Worm (Caenorhabditis elegans) whole organism, L4/young adult: ENCODE measurements around the gene T05B9.2.
A peak's percentile ranks its signal among the peaks of the same experiment; 100 is the strongest.

Experiments
- W03F9.2 ChIP-seq: fragments of 150-350 bp; optimal IDR thresholded peaks from 2 replicates; lab custom pipeline; 2014; ENCODE audit warnings: missing biosample characterization, missing genetic modification characterization
- him-1 ChIP-seq: sonication (generic microtip); optimal IDR thresholded peaks from 2 replicates; lab custom pipeline; 2016; ENCODE audit warnings: missing genotype, missing genetic modification reagents, missing genetic modification characterization, missing compliant biosample characterization

DNA sequence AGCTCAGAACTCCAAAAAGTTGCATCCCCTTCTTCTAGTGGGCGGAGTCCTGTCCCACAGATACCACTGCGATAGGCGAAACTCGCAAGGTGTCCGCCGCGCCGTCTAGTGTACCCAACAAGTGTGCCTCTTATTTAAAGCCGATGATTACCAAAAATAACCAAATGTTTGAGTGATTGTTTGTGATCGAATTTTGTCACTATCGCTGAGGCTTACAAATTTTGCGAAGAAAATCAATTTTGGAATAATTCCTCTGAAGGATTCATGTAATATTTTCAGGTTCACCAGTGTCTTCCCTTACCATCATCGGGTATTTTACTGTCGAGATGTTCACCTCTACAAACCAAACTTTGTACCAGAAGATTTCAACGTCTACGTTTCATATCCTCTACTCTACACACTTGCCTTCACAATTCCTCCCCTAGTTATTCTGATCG is 31.6 kb upstream of the T05B9.2 start:
- TF ChIP-seq him-1 (tag; lab: Kevin White, UChicago) (peak; percentile 28), W03F9.2 (tag; lab: Kevin White, UChicago) (peak; percentile 60)
